Fruit fly (Drosophila melanogaster): Measurements from ENCODE around the gene Tim17a1.
A peak's percentile ranks its signal among the peaks of the same experiment; 100 is the strongest.

Gene Tim17a1

DNA sequence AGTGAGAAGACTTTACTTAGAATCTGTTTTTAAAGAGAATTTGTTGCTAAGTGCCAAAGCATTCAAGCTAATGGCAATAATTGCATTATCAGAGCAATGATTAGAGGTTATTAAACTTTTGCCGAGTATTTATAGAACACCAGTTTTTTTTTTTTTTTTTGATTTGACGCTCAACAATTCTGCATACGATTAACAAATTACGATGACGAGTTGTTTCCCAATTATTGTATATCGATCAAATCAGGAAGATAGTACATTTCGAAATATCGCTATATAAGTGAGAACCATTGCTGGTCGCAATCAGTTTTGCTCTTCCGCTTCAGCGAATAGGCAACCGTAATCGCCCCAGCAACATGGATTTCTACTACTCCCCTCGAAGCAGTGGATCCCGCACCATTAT is 9.3 kb upstream of the Tim17a1 start, which contains the start of gene GstD4:
Gene GstD4 (plus strand): TSS at position 301 of the 400 bp plus-strand sequence.
- TF ChIP-seq CG8632 (GFP tag; optimal IDR thresholded peaks at IDR 0.05) (no peak), CG11902 (GFP tag; optimal IDR thresholded peaks at IDR 0.05) (no peak), OdsH (GFP tag; optimal IDR thresholded peaks at IDR 0.05) (no peak), dac (GFP tag; optimal IDR thresholded peaks at IDR 0.05) (no peak), fd59A (GFP tag; optimal IDR thresholded peaks at IDR 0.05) (no peak), CG15336 (GFP tag; IDR thresholded peaks at IDR 0.05) (no peak), CG6854 (GFP tag; optimal IDR thresholded peaks at IDR 0.05) (no peak), CG32006 (GFP tag; optimal IDR thresholded peaks at IDR 0.05) (no peak), fkh (GFP tag; optimal IDR thresholded peaks at IDR 0.05) (no peak), CG11294 (GFP tag; IDR thresholded peaks at IDR 0.05) (no peak), Hr4 (GFP tag; optimal IDR thresholded peaks at IDR 0.05) (no peak), Blimp-1 (GFP tag; optimal IDR thresholded peaks at IDR 0.05) (no peak), topi (GFP tag; optimal IDR thresholded peaks at IDR 0.05) (no peak), CG1621 (tag; optimal IDR thresholded peaks at IDR 0.05) (no peak), acj6 (GFP tag; optimal IDR thresholded peaks at IDR 0.05) (no peak), spab (GFP tag; optimal IDR thresholded peaks at IDR 0.05) (no peak)

DNA sequence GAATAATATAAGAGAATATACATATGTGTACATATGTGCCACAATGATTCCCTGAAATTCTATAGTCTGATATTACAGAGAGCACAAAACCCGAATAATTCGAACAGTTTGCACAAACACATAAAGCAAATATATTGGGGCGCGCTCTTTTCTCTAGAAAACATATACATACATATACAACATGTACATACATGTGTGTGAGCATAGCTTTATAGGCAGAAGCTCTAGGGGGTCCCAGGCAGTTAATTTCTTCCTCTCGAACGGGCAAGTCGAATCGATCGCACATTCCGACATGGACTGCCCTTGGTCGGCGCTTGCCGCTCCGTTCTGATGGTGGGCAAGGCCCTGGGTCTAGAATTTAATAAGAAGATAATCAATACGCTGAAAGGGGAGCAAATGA is 8.3 kb upstream of the Tim17a1 start, which contains the start of gene GstD3:
Gene GstD3 (plus strand): TSS at position 269 of the 400 bp plus-strand sequence.
- peak; percentile 60 for TF ChIP-seq svp (GFP tag)
- peak; percentile 4 for TF ChIP-seq Eip78C (GFP tag)
- TF ChIP-seq CG16779 (tag; optimal IDR thresholded peaks at IDR 0.05), result no peak

DNA sequence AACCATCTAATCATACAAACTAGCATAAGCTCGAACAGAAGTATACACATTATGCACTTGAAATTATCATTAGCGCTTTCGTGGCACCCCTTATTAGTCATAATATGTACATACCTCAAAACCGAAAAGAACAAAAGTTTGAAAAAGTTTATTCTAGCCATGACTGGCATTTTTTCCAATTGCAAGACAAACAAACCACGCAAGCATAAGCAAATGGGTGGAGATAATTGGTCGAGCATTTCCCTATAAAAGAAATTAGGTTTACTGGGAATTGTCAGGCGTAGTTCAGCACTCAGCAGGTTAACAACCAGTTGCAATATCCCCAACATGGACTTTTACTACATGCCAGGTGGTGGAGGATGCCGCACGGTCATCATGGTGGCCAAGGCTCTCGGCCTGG is 7.2 kb upstream of the Tim17a1 start, which contains the start of gene GstD2:
Gene GstD2 (plus strand): TSS at position 301 of the 400 bp plus-strand sequence.
- TF ChIP-seq CG16779 (tag; optimal IDR thresholded peaks at IDR 0.05), result no peak
- peak; percentile 7 for TF ChIP-seq Eip78C (GFP tag)

DNA sequence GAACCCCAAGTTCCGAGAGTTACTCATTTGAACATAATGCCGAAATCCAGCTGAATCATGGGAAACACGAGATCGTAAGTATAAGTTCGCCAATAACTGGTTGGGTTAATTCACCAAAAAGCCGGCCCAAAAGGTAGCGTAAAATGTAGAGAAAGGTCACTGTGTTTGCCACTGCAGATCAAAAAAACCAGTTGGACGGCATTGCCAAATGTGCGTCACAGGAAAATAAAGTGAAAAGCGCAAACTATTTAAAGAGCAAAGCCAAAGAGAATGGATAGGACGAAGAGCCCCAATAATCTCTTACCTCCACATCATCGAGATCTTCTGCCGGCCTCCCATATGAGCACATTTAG is 6.1 kb upstream of the Tim17a1 start:
- peak; percentile 11 to 27 for TF ChIP-seq ss (GFP tag; optimal IDR thresholded peaks at IDR 0.05)
- 0 out of 3 replicates have a peak, but pooled peaks have one; percentile 34 for TF ChIP-seq CG8119 (GFP tag; IDR thresholded peaks at IDR 0.05)
- TF ChIP-seq cyc (GFP tag; optimal IDR thresholded peaks at IDR 0.05), result no peak
- TF ChIP-seq CG7368 (GFP tag; optimal IDR thresholded peaks at IDR 0.05), result no peak
- 0 out of 3 replicates have a peak, but pooled peaks have one; percentile 44 for TF ChIP-seq CG6163 (GFP tag; IDR thresholded peaks at IDR 0.05)
- TF ChIP-seq Lpt (GFP tag; optimal IDR thresholded peaks at IDR 0.05), result no peak
- TF ChIP-seq net (GFP tag; optimal IDR thresholded peaks at IDR 0.05), result no peak
- peak; percentile 58 for TF ChIP-seq svp (GFP tag)
- TF ChIP-seq Sox15 (GFP tag; optimal IDR thresholded peaks at IDR 0.05), result no peak
- no peak for TF ChIP-seq acj6 (GFP tag; optimal IDR thresholded peaks at IDR 0.05)
- no peak for TF ChIP-seq Sox14 (GFP tag; optimal IDR thresholded peaks at IDR 0.05)
- no peak for TF ChIP-seq CG8319 (GFP tag; optimal IDR thresholded peaks at IDR 0.05)
- TF ChIP-seq Eip78C (GFP tag), result peak; percentile 67
- TF ChIP-seq CG8632 (GFP tag; optimal IDR thresholded peaks at IDR 0.05), result no peak
- peak; percentile 22 for TF ChIP-seq dsx (GFP tag; optimal IDR thresholded peaks at IDR 0.05; ENCODE audit: poor library complexity, severe bottlenecking)
- no peak for TF ChIP-seq vri (GFP tag; optimal IDR thresholded peaks at IDR 0.05)

DNA sequence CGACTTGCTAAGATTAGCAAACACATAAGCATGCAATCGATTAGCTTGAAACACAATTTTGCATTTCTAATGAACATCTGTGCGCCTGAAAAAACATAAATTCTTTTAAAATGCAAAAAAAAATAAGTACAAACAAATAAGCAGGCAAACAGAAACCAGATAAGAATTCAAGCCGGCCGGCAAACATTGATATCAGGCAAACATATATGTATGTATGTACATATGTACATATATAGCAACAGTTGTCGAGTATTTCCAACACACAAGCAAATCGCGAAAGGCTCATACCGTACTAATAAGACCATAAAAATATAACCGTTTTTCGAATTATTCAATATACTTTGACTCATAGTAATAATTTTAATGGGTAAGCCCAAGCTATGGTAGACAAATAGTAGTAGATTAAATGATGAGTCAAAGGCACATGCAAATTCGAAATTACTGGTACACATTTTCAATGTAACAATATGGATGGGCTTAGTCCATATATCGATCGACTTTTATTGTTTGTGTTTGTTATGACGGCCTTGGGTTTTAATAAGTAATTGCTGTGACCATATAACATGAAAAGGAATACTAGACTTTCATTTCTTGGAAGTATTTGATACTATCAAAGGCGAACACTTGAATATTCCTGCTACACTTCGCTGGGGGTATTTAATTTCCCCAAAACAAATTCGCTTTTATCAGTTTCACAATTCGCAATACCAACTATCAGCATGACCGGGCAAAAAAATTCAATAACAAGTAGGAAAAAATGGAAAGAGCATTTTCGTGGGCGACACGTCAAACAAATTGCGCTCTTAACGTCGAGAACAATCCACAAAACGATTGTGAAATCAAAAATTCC is 5.5 kb upstream of the Tim17a1 start:
- no peak for TF ChIP-seq Blimp-1 (GFP tag; optimal IDR thresholded peaks at IDR 0.05)
- TF ChIP-seq Sox102F (GFP tag; optimal IDR thresholded peaks at IDR 0.05), result no peak
- no peak for TF ChIP-seq Gug (GFP tag; IDR thresholded peaks at IDR 0.05)
- no peak for TF ChIP-seq CG11762 (GFP tag; optimal IDR thresholded peaks at IDR 0.05; ENCODE audit: insufficient read depth)
- no peak for TF ChIP-seq Eip93F (GFP tag; optimal IDR thresholded peaks at IDR 0.05)
- TF ChIP-seq fkh (GFP tag; optimal IDR thresholded peaks at IDR 0.05), result peak; percentile 59
- TF ChIP-seq CG32006 (GFP tag; optimal IDR thresholded peaks at IDR 0.05), result no peak
- no peak for TF ChIP-seq Hr38 (GFP tag; optimal IDR thresholded peaks at IDR 0.05)
- no peak for TF ChIP-seq spab (GFP tag; optimal IDR thresholded peaks at IDR 0.05)
- TF ChIP-seq CG6854 (GFP tag; optimal IDR thresholded peaks at IDR 0.05), result peak; percentile 10
- TF ChIP-seq CG10631 (GFP tag; optimal IDR thresholded peaks at IDR 0.05), result peak; percentile 28
- TF ChIP-seq esn (GFP tag; optimal IDR thresholded peaks at IDR 0.05), result no peak
- no peak for TF ChIP-seq CG9139 (GFP tag; optimal IDR thresholded peaks at IDR 0.05)
- no peak for TF ChIP-seq cyc (GFP tag; optimal IDR thresholded peaks at IDR 0.05)
- TF ChIP-seq svp (GFP tag), result peak; percentile 57
- no peak for TF ChIP-seq CG34406 (GFP tag; optimal IDR thresholded peaks at IDR 0.05)

Measured in whole organism, prepupa.